Worm (Caenorhabditis elegans): ENCODE measurements around the gene Y37E11B.1.

DNA sequence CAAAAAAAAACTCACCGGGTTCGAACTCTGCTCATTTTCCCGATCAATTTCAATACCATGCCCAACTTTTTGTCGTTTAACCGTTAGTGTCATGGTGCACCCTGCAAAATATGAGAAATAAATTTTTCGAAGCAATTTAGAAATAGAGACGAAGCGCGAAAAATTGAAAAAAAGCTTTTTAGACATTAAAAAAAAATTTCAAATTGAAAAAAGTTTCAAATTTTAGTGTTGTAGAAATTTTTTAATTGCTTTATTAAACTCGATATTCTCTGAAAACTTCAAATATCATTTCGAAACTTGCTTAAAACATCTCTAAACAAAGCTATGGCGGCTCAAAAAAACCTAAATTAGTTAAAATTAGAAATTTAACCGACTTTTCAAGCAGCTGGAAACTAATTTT is 31.9 kb upstream of the Y37E11B.1 start, which contains the start of gene nstp-6:
- TF ChIP-seq ama-1 (optimal IDR thresholded peaks at IDR 0.05) (no peak), pag-3 (tag; optimal IDR thresholded peaks at IDR 0.05; ENCODE audit: borderline replicate concordance) (no peak), Y22D7AL.16 (tag; optimal IDR thresholded peaks at IDR 0.05) (no peak), elt-4 (tag; optimal IDR thresholded peaks at IDR 0.05) (no peak), K02D7.2 (tag; optimal IDR thresholded peaks at IDR 0.05) (no peak), ceh-19 (GFP tag; optimal IDR thresholded peaks at IDR 0.05) (no peak), unc-86 (tag; optimal IDR thresholded peaks at IDR 0.05) (no peak), tbx-2 (tag; optimal IDR thresholded peaks at IDR 0.05) (no peak), dmd-4 (tag; optimal IDR thresholded peaks at IDR 0.05; ENCODE audit: borderline replicate concordance) (no peak), ets-4 (tag; optimal IDR thresholded peaks at IDR 0.05) (no peak)
